Worm (Caenorhabditis elegans) whole organism, L2 larva: ENCODE measurements around the gene fip-3.

Experiments used
- crh-2 ChIP-seq: sonication (generic microtip); optimal IDR thresholded peaks from 2 replicates; lab custom pipeline; 2017; ENCODE audit warnings: missing biosample characterization, missing genetic modification characterization
- gmeb-1 ChIP-seq: fragments of 150-350 bp; optimal IDR thresholded peaks from 2 replicates; lab custom pipeline; 2014; ENCODE audit warnings: missing biosample characterization, missing genetic modification characterization
- nhr-12 ChIP-seq: fragments of 150-350 bp; optimal IDR thresholded peaks from 2 replicates; lab custom pipeline; 2014; ENCODE audit warnings: missing biosample characterization, missing genetic modification characterization
- nhr-129 ChIP-seq: fragments of 150-350 bp; optimal IDR thresholded peaks from 2 replicates; lab custom pipeline; 2014; ENCODE audit warnings: missing biosample characterization, missing genetic modification characterization
- nhr-77 ChIP-seq: fragments of 150-350 bp; optimal IDR thresholded peaks from 2 replicates; lab custom pipeline; 2014; ENCODE audit warnings: missing biosample characterization, missing genetic modification characterization
- sem-4 ChIP-seq: fragments of 150-350 bp; optimal IDR thresholded peaks from 2 replicates; lab custom pipeline; 2014; ENCODE audit warnings: missing biosample characterization, missing genetic modification reagents, missing genetic modification characterization
- ztf-11 ChIP-seq: sonication (generic microtip); optimal IDR thresholded peaks from 2 replicates; lab custom pipeline; 2017; ENCODE audit warnings: missing biosample characterization, missing genetic modification characterization

The fip-3 gene

ce11 chrIII:8545515-8545914 lies 43.8 kb downstream of the fip-3 start, which contains the start of gene ZC21.6:
Gene ZC21.6, minus strand, starts transcription at chrIII:8545615.
- TF ChIP-seq nhr-12 (tag; lab: Kevin White, UChicago) (no peak), gmeb-1 (no peak), crh-2 (tag; lab: Kevin White, UChicago) (no peak), ztf-11 (tag; lab: Kevin White, UChicago) (no peak), nhr-77 (tag; lab: Kevin White, UChicago) (no peak), nhr-129 (tag; lab: Kevin White, UChicago) (no peak), sem-4 (no peak)
